Worm (Caenorhabditis elegans) whole organism, late embryonic: ENCODE measurements around the gene T05A8.7.

ENCODE experiments used
- ama-1 ChIP-seq: fragments of 150-350 bp; optimal IDR thresholded peaks from 2 replicates; lab custom pipeline; 2014
- ceh-24 ChIP-seq: sonication (generic microtip); optimal IDR thresholded peaks from 2 replicates; lab custom pipeline; 2016; ENCODE audit warnings: mild to moderate bottlenecking, missing genetic modification characterization, missing compliant biosample characterization
- ceh-31 ChIP-seq: sonication (generic microtip); optimal IDR thresholded peaks from 2 replicates; lab custom pipeline; 2016; ENCODE audit warnings: missing genetic modification characterization, missing compliant biosample characterization
- dve-1 ChIP-seq: sonication (generic microtip); optimal IDR thresholded peaks from 2 replicates; lab custom pipeline; 2017; ENCODE audit warnings: antibody characterized with exemption, mild to moderate bottlenecking, missing genetic modification characterization, missing compliant biosample characterization
- ets-4 ChIP-seq: sonication (generic microtip); optimal IDR thresholded peaks from 2 replicates; lab custom pipeline; 2016; ENCODE audit warnings: missing genetic modification characterization, missing compliant biosample characterization
- hlh-30 ChIP-seq: sonication (generic microtip); optimal IDR thresholded peaks from 2 replicates; lab custom pipeline; 2017; ENCODE audit warnings: antibody characterized with exemption, missing genetic modification characterization, missing compliant biosample characterization; ENCODE audit not compliant: insufficient read depth
- nfya-1 ChIP-seq: sonication (generic microtip); optimal IDR thresholded peaks from 2 replicates; lab custom pipeline; 2017; ENCODE audit warnings: missing genetic modification characterization, mild to moderate bottlenecking, missing compliant biosample characterization, antibody characterized with exemption, moderate library complexity
- nhr-11 ChIP-seq: fragments of 150-350 bp; optimal IDR thresholded peaks from 2 replicates; lab custom pipeline; 2014; ENCODE audit warnings: missing biosample characterization, missing genetic modification characterization
- odd-2 ChIP-seq: sonication (generic microtip); optimal IDR thresholded peaks from 2 replicates; lab custom pipeline; 2017; ENCODE audit warnings: antibody characterized with exemption, mild to moderate bottlenecking, missing genetic modification characterization, missing compliant biosample characterization
- sdc-2 ChIP-seq: sonication (generic microtip); optimal IDR thresholded peaks from 2 replicates; lab custom pipeline; 2016; ENCODE audit warnings: missing genotype, missing genetic modification characterization, missing compliant biosample characterization
- tbx-2 ChIP-seq: sonication (generic microtip); optimal IDR thresholded peaks from 2 replicates; lab custom pipeline; 2016; ENCODE audit warnings: missing genetic modification characterization, missing compliant biosample characterization
- ttx-3 ChIP-seq: sonication (generic microtip); optimal IDR thresholded peaks from 2 replicates; lab custom pipeline; 2016; ENCODE audit warnings: missing genetic modification reagents, missing genetic modification characterization, missing compliant biosample characterization
- unc-55 ChIP-seq: sonication (generic microtip); optimal IDR thresholded peaks from 2 replicates; lab custom pipeline; 2017; ENCODE audit warnings: missing biosample characterization, missing genetic modification reagents, missing genetic modification characterization
- ztf-16 ChIP-seq: sonication (generic microtip); optimal IDR thresholded peaks from 2 replicates; lab custom pipeline; 2017; ENCODE audit warnings: missing genetic modification characterization, missing compliant biosample characterization

DNA sequence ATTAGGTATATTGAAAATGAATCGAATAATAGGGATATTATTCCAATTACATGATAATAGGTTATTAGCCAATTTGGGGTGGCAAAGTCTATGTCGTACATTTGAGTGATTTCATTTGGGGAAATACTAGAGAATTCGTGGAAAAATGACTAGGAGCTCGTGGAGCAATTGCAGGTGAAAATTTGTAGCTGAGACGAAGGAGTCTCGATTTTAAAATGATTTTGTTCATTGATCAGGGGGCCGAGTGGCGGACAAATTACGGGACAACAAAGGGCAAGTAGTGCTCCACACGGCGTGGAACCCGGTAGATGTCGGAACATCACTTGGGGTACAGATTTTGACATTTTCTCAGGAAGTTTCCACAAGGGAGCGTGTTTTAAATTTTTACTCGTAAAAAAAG is 43.8 kb downstream of the T05A8.7 start, which contains the start of gene sri-62:
- no peak for TF ChIP-seq ttx-3
- TF ChIP-seq unc-55 (GFP tag; lab: Kevin White, UChicago), result no peak
- no peak for TF ChIP-seq odd-2 (tag; lab: Kevin White, UChicago)
- TF ChIP-seq hlh-30 (tag; lab: Kevin White, UChicago), result no peak
- no peak for TF ChIP-seq ceh-24 (tag; lab: Kevin White, UChicago)
- TF ChIP-seq ztf-16 (tag; lab: Kevin White, UChicago), result no peak
- TF ChIP-seq nfya-1 (tag; lab: Kevin White, UChicago), result no peak
- no peak for TF ChIP-seq nhr-11
- no peak for TF ChIP-seq tbx-2 (tag; lab: Kevin White, UChicago)
- no peak for TF ChIP-seq ama-1
- TF ChIP-seq ceh-31 (tag; lab: Kevin White, UChicago), result no peak
- TF ChIP-seq sdc-2 (tag; lab: Kevin White, UChicago), result no peak
- TF ChIP-seq ets-4 (tag; lab: Kevin White, UChicago), result no peak
- TF ChIP-seq dve-1 (tag; lab: Kevin White, UChicago), result no peak
